Fruit fly (Drosophila melanogaster) whole organism, prepupa: ENCODE measurements around the gene Polr3A.

Experiments
- Blimp-1 ChIP-seq: fragments of 200-800 bp; sonication (Bioruptor generic); optimal IDR thresholded peaks from 3 replicates; lab custom pipeline; 2017; ENCODE audit warnings: missing biosample characterization, missing genetic modification characterization, mild to moderate bottlenecking, moderate library complexity, missing genetic modification reagents
- fd59A ChIP-seq: fragments of 200-800 bp; sonication (Bioruptor generic); optimal IDR thresholded peaks from 2 replicates; lab custom pipeline; 2017; ENCODE audit warnings: missing biosample characterization, mild to moderate bottlenecking, missing genetic modification characterization, missing genetic modification reagents

dm6 chrX:15737110-15737509, 25.6 kb upstream of the Polr3A start, which contains the start of gene Arp6:
- TF ChIP-seq fd59A (GFP tag; lab: Kevin White, UChicago) (no peak), Blimp-1 (GFP tag; lab: Kevin White, UChicago) (no peak)
